Worm (Caenorhabditis elegans) whole organism, L4 larva: Measurements from ENCODE around the gene H12D21.6.

Experiments
- F26F4.8 ChIP-seq: fragments of 200-800 bp; sonication (Bioruptor generic); conservative IDR thresholded peaks from 2 replicates; pipeline ENCODE4 v1.3.6; 2022; ENCODE audit warnings: missing genetic modification characterization, missing compliant biosample characterization
- R02D3.7 ChIP-seq: fragments of 150-350 bp; sonication (generic microtip); optimal IDR thresholded peaks from 3 replicates; lab custom pipeline; 2014; ENCODE audit warnings: missing biosample characterization, missing genetic modification characterization
- Y5F2A.4 ChIP-seq: fragments of 200-800 bp; sonication (Bioruptor generic); optimal IDR thresholded peaks from 2 replicates; lab custom pipeline; 2018; ENCODE audit warnings: mild to moderate bottlenecking, missing genetic modification characterization, missing compliant biosample characterization
- Y75B8A.6 ChIP-seq: fragments of 200-800 bp; sonication (Bioruptor generic); IDR thresholded peaks from 2 replicates; pipeline ENCODE4 v1.3.6; 2022; ENCODE audit warnings: missing genetic modification reagents, missing genetic modification characterization, missing compliant biosample characterization
- attf-4 ChIP-seq: sonication (generic microtip); optimal IDR thresholded peaks from 3 replicates; lab custom pipeline; 2017; ENCODE audit warnings: missing biosample characterization, missing genetic modification characterization
- ceh-20 ChIP-seq: fragments of 200-800 bp; sonication (Bioruptor generic); IDR thresholded peaks from 2 replicates; pipeline ENCODE4 v1.3.6; 2022; ENCODE audit warnings: missing genetic modification reagents, missing genetic modification characterization, missing compliant biosample characterization
- ceh-32 ChIP-seq: sonication (generic microtip); optimal IDR thresholded peaks from 2 replicates; lab custom pipeline; 2016; ENCODE audit warnings: mild to moderate bottlenecking, missing genetic modification characterization, missing compliant biosample characterization; ENCODE audit not compliant: poor library complexity
- ces-1 ChIP-seq: fragments of 150-350 bp; sonication (generic microtip); optimal IDR thresholded peaks from 4 replicates; lab custom pipeline; 2014; ENCODE audit warnings: missing biosample characterization, missing genetic modification reagents, missing genetic modification characterization
- cey-2 ChIP-seq: sonication (generic microtip); optimal IDR thresholded peaks from 3 replicates; lab custom pipeline; 2017; ENCODE audit warnings: missing genetic modification characterization, mild to moderate bottlenecking, missing compliant biosample characterization, antibody characterized with exemption, borderline replicate concordance; ENCODE audit not compliant: insufficient read depth
- daf-12 ChIP-seq: fragments of 150-350 bp; optimal IDR thresholded peaks from 2 replicates; lab custom pipeline; 2014; ENCODE audit warnings: missing biosample characterization, missing genetic modification reagents, missing genetic modification characterization
- daf-16 ChIP-seq, 3 experiments: sonication (generic microtip); optimal IDR thresholded peaks; 2 replicates each; lab custom pipeline; 2016 to 2017; ENCODE audit warnings: missing genetic modification characterization in 3 of 3, missing genetic modification reagents in 3 of 3, mild to moderate bottlenecking in 2 of 3, missing compliant biosample characterization in 2 of 3, missing biosample characterization in 1 of 3, moderate library complexity in 1 of 3
- daf-19 ChIP-seq: fragments of 200-800 bp; sonication (Bioruptor generic); conservative IDR thresholded peaks from 2 replicates; pipeline ENCODE4 v1.3.6; 2022; ENCODE audit warnings: missing genetic modification characterization, missing compliant biosample characterization
- dmd-6 ChIP-seq: fragments of 200-800 bp; sonication (Bioruptor generic); IDR thresholded peaks from 2 replicates; pipeline ENCODE4 v1.3.6; 2022; ENCODE audit warnings: missing genetic modification reagents, missing genetic modification characterization, missing compliant biosample characterization
- dmd-8 ChIP-seq: fragments of 200-800 bp; sonication (Bioruptor generic); IDR thresholded peaks from 2 replicates; pipeline ENCODE4 v1.3.6; 2022; ENCODE audit warnings: missing genetic modification characterization, missing compliant biosample characterization
- dmd-9 ChIP-seq: fragments of 200-800 bp; sonication (Bioruptor generic); IDR thresholded peaks from 2 replicates; pipeline ENCODE4 v1.3.6; 2022; ENCODE audit warnings: missing genetic modification reagents, missing genetic modification characterization, missing compliant biosample characterization
- duxl-1 ChIP-seq: sonication (generic microtip); optimal IDR thresholded peaks from 2 replicates; lab custom pipeline; 2016; ENCODE audit warnings: mild to moderate bottlenecking, missing genetic modification characterization, moderate library complexity, missing compliant biosample characterization; ENCODE audit not compliant: poor library complexity
- dve-1 ChIP-seq: sonication (generic microtip); optimal IDR thresholded peaks from 2 replicates; lab custom pipeline; 2017; ENCODE audit warnings: antibody characterized with exemption, mild to moderate bottlenecking, missing genetic modification characterization, missing compliant biosample characterization; ENCODE audit not compliant: insufficient read depth
- egl-27 ChIP-seq: sonication (generic microtip); optimal IDR thresholded peaks from 3 replicates; lab custom pipeline; 2017; ENCODE audit warnings: missing biosample characterization, missing genetic modification reagents, missing genetic modification characterization
- fos-1 ChIP-seq: fragments of 150-350 bp; optimal IDR thresholded peaks from 2 replicates; lab custom pipeline; 2014; ENCODE audit warnings: missing biosample characterization, missing genetic modification characterization
- hlh-30 ChIP-seq: sonication (generic microtip); optimal IDR thresholded peaks from 2 replicates; lab custom pipeline; 2017; ENCODE audit warnings: antibody characterized with exemption, mild to moderate bottlenecking, missing genetic modification characterization, missing compliant biosample characterization; ENCODE audit not compliant: insufficient read depth
- jun-1 ChIP-seq: fragments of 150-350 bp; optimal IDR thresholded peaks from 2 replicates; lab custom pipeline; 2014; ENCODE audit warnings: missing biosample characterization, missing genetic modification reagents, missing genetic modification characterization
- lin-1 ChIP-seq: fragments of 200-800 bp; sonication (Bioruptor generic); IDR thresholded peaks from 2 replicates; pipeline ENCODE4 v1.3.6; 2022; ENCODE audit warnings: missing genetic modification reagents, missing genetic modification characterization, missing compliant biosample characterization
- lin-13 ChIP-seq: fragments of 150-350 bp; optimal IDR thresholded peaks from 2 replicates; lab custom pipeline; 2014; ENCODE audit warnings: missing biosample characterization, missing genetic modification reagents, missing genetic modification characterization
- lin-15B ChIP-seq: fragments of 150-350 bp; sonication (generic microtip); optimal IDR thresholded peaks from 3 replicates; lab custom pipeline; 2014; ENCODE audit warnings: missing biosample characterization, missing genetic modification characterization
- lin-38 ChIP-seq: fragments of 200-800 bp; sonication (Bioruptor generic); IDR thresholded peaks from 2 replicates; pipeline ENCODE4 v1.3.6; 2022; ENCODE audit warnings: missing genetic modification reagents, missing genetic modification characterization, missing compliant biosample characterization
- madf-5 ChIP-seq, 2 experiments: fragments of 200-800 bp; sonication (Bioruptor generic); IDR thresholded peaks; 2 replicates each; pipeline ENCODE4 v1.3.6; 2022; ENCODE audit warnings: missing compliant biosample characterization in 2 of 2, missing genetic modification characterization in 2 of 2
- mxl-3 ChIP-seq: fragments of 200-800 bp; sonication (Bioruptor generic); optimal IDR thresholded peaks from 2 replicates; lab custom pipeline; 2018; ENCODE audit warnings: mild to moderate bottlenecking, missing genetic modification characterization, missing compliant biosample characterization
- nhr-102 ChIP-seq: sonication (generic microtip); optimal IDR thresholded peaks from 2 replicates; lab custom pipeline; 2016; ENCODE audit warnings: mild to moderate bottlenecking, missing genetic modification characterization, moderate library complexity, missing compliant biosample characterization
- nhr-11 ChIP-seq: fragments of 150-350 bp; optimal IDR thresholded peaks from 2 replicates; lab custom pipeline; 2014; ENCODE audit warnings: missing biosample characterization, missing genetic modification characterization
- nhr-28 ChIP-seq: fragments of 150-350 bp; optimal IDR thresholded peaks from 2 replicates; lab custom pipeline; 2014; ENCODE audit warnings: missing biosample characterization, missing genetic modification characterization
- nhr-48 ChIP-seq: sonication (generic microtip); optimal IDR thresholded peaks from 2 replicates; lab custom pipeline; 2016; ENCODE audit warnings: mild to moderate bottlenecking, missing genetic modification characterization, missing compliant biosample characterization
- pha-4 ChIP-seq, 2 experiments: fragments of 150-350 bp in 1 of 2; fragments of 200-800 bp in 1 of 2; sonication (Bioruptor generic) in 1 of 2; IDR thresholded peaks in 1 of 2; optimal IDR thresholded peaks in 1 of 2; 2 replicates each; pipeline versions ENCODE4 v1.3.6 to Lab custom; 2014 to 2022; ENCODE audit warnings: missing genetic modification characterization in 2 of 2, missing genetic modification reagents in 2 of 2, missing biosample characterization in 1 of 2, missing compliant biosample characterization in 1 of 2
- php-3 ChIP-seq: fragments of 200-800 bp; sonication (Bioruptor generic); IDR thresholded peaks from 2 replicates; pipeline ENCODE4 v1.3.6; 2022; ENCODE audit warnings: missing genetic modification reagents, missing genetic modification characterization, missing compliant biosample characterization
- rbr-2 ChIP-seq: sonication (generic microtip); optimal IDR thresholded peaks from 2 replicates; lab custom pipeline; 2016; ENCODE audit warnings: missing genotype, missing genetic modification characterization, missing compliant biosample characterization
- snpc-1.2 ChIP-seq: fragments of 200-800 bp; sonication (Bioruptor generic); IDR thresholded peaks from 2 replicates; pipeline ENCODE4 v1.3.6; 2022; ENCODE audit warnings: missing genetic modification reagents, missing genetic modification characterization, missing compliant biosample characterization
- snpc-4 ChIP-seq: fragments of 150-350 bp; optimal IDR thresholded peaks from 2 replicates; lab custom pipeline; 2014; ENCODE audit warnings: missing biosample characterization, missing genetic modification characterization
- tra-1 ChIP-seq: fragments of 200-800 bp; sonication (Bioruptor generic); IDR thresholded peaks from 2 replicates; pipeline ENCODE4 v1.3.6; 2022; ENCODE audit warnings: missing genetic modification reagents, missing genetic modification characterization, missing compliant biosample characterization
- unc-130 ChIP-seq: sonication (generic microtip); optimal IDR thresholded peaks from 2 replicates; lab custom pipeline; 2016; ENCODE audit warnings: missing genetic modification reagents, missing genetic modification characterization, missing compliant biosample characterization
- zfp-3 ChIP-seq: fragments of 200-800 bp; sonication (Bioruptor generic); conservative IDR thresholded peaks from 2 replicates; pipeline ENCODE4 v1.3.6; 2022; ENCODE audit warnings: missing genetic modification reagents, missing genetic modification characterization, missing compliant biosample characterization
- zip-11 ChIP-seq: fragments of 200-800 bp; sonication (Bioruptor generic); IDR thresholded peaks from 2 replicates; pipeline ENCODE4 v1.3.6; 2022; ENCODE audit warnings: missing genetic modification characterization, missing compliant biosample characterization
- zip-2 ChIP-seq: fragments of 150-350 bp; optimal IDR thresholded peaks from 2 replicates; lab custom pipeline; 2014; ENCODE audit warnings: missing biosample characterization, missing genetic modification characterization

H12D21.6 gene

DNA sequence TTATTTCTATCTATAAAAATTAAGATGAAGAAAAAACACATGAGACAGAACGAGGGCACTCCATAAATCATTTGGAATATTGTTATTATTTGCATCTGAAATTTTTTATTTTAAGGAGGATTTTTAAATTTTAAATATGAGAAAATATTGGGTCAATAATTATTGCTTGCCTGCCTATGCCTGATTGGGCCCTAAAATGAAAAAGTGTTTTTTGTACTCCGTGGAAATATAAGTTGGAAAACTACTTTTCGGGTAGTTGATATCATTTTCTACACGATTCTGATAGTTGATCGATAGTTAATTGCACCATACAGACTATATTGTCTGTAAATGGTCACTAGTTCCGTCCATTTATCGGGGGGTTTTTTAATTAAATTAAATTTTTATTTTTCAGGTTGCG lies 30.6 kb upstream of the H12D21.6 start, which contains the start of gene srg-55:
TSS of gene srg-55 (minus strand) at position 101 of the 400 bp plus-strand sequence.
- no peak for TF ChIP-seq mxl-3 (GFP tag; lab: Kevin White, UChicago)
- TF ChIP-seq php-3 (GFP tag; lab: Robert Waterston, UW): no peak
- TF ChIP-seq ceh-32 (tag; lab: Kevin White, UChicago): no peak
- no peak for TF ChIP-seq jun-1 (tag; lab: Kevin White, UChicago)
- TF ChIP-seq daf-16 (GFP tag; optimal IDR thresholded peaks at IDR 0.05; lab: Kevin White, UChicago): no peak
- no peak for TF ChIP-seq daf-16 (tag; optimal IDR thresholded peaks at IDR 0.05; lab: Kevin White, UChicago)
- no peak for TF ChIP-seq nhr-48 (tag; lab: Kevin White, UChicago)
- no peak for TF ChIP-seq zfp-3 (GFP tag; lab: Robert Waterston, UW)
- no peak for TF ChIP-seq zip-11 (GFP tag; lab: Robert Waterston, UW)
- no peak for TF ChIP-seq dve-1
- TF ChIP-seq R02D3.7 (tag; lab: Kevin White, UChicago): no peak
- TF ChIP-seq duxl-1 (tag; lab: Kevin White, UChicago): no peak
- no peak for TF ChIP-seq Y5F2A.4 (GFP tag; lab: Kevin White, UChicago)
- TF ChIP-seq dmd-6 (GFP tag; lab: Robert Waterston, UW): no peak
- TF ChIP-seq Y75B8A.6 (GFP tag; lab: Robert Waterston, UW): no peak
- no peak for TF ChIP-seq hlh-30 (tag; lab: Kevin White, UChicago)
- no peak for TF ChIP-seq daf-12 (tag; lab: Kevin White, UChicago)
- TF ChIP-seq nhr-11 (tag; lab: Kevin White, UChicago): no peak

DNA sequence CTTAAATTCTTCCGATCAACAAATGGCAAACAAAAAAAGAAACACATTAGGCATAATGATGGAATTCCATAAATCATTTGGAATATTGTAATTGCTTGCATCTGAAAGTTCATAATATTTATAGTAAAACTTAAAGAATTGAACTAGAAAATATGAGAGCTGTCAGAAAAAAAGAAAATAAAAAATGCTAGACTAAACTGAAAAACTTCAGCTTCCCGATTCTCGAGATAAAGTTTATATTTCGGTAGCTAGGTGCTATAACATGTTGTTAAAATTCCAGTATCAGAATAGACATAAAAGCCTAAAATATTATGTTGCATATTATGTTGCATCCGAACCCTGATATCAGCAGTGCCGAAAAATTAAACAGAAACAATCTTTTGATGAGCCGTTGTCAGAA lies 26.5 kb upstream of the H12D21.6 start, which contains the start of gene srg-54:
TSS of gene srg-54 (minus strand) at position 101 of the 400 bp plus-strand sequence.
- no peak for TF ChIP-seq F26F4.8 (GFP tag; lab: Robert Waterston, UW)
- TF ChIP-seq attf-4 (tag; lab: Kevin White, UChicago): no peak
- no peak for TF ChIP-seq lin-1
- TF ChIP-seq zip-2 (tag; lab: Kevin White, UChicago): no peak
- no peak for TF ChIP-seq snpc-4 (tag; lab: Kevin White, UChicago)
- no peak for TF ChIP-seq madf-5 (GFP tag; IDR thresholded peaks at IDR 0.05; lab: Robert Waterston, UW)
- TF ChIP-seq tra-1: no peak
- no peak for TF ChIP-seq dmd-8 (GFP tag; lab: Robert Waterston, UW)
- no peak for TF ChIP-seq nhr-28
- TF ChIP-seq R02D3.7 (tag; lab: Kevin White, UChicago): no peak
- no peak for TF ChIP-seq ceh-32 (tag; lab: Kevin White, UChicago)
- no peak for TF ChIP-seq ces-1 (GFP tag; lab: Kevin White, UChicago)
- TF ChIP-seq egl-27: no peak

DNA sequence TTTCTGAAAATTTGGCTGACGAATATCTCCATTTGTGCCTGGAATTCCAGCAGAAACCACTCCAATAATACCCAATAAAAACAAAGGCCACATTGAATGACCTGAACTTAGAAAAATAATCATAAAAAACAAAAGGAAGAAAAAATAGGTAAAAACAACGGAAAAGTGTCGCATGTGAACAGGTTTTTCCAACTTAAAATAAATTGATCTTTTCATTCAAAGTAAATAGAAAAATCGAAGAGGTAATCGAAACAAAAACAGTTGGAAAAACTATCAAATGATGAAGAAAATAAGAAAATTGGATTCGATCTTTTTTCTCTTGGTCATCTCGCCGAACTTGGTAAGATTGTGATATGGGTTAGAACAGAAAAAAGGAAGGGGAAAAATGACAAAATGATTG lies 23.9 kb upstream of the H12D21.6 start, which contains the start of gene zmp-4:
TSS of gene zmp-4 (minus strand) at position 101 of the 400 bp plus-strand sequence.
- TF ChIP-seq snpc-1.2 (GFP tag; lab: Robert Waterston, UW) (no peak), mxl-3 (GFP tag; lab: Kevin White, UChicago) (no peak), nhr-102 (tag; lab: Kevin White, UChicago) (no peak), zip-11 (GFP tag; lab: Robert Waterston, UW) (no peak), daf-19 (GFP tag; lab: Robert Waterston, UW) (no peak), lin-13 (GFP tag; lab: Kevin White, UChicago) (no peak), jun-1 (tag; lab: Kevin White, UChicago) (no peak), lin-15B (tag; lab: Kevin White, UChicago) (no peak), R02D3.7 (tag; lab: Kevin White, UChicago) (no peak)

DNA sequence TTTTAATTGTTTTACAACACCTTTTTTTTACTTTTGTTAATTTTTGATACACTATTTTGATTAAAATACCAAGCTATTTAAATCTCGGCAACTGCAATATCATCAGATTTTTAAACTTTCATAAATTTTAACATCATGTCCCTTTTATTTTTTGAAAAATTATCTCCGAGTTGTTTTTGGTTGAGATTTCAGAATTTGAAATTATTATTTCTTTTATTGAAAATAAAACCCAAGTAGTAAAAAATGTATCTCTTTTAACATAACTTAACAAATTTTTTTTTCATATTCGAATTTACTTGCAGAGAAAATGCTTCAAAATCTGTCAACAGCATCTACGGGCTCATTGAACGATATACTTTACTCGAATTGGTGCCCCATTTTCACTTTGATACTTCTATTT lies 18.0 kb upstream of the H12D21.6 start, which contains the start of gene H12D21.11:
TSS of gene H12D21.11 (plus strand) at position 301 of the 400 bp plus-strand sequence.
- TF ChIP-seq ceh-20 (GFP tag; lab: Robert Waterston, UW) (no peak), pha-4 (GFP tag; IDR thresholded peaks at IDR 0.05; lab: Robert Waterston, UW) (no peak), pha-4 (tag; optimal IDR thresholded peaks at IDR 0.05; lab: Kevin White, UChicago) (no peak), dmd-9 (no peak), nhr-28 (no peak), cey-2 (tag; lab: Kevin White, UChicago) (no peak), snpc-4 (tag; lab: Kevin White, UChicago) (no peak), nhr-11 (tag; lab: Kevin White, UChicago) (no peak), fos-1 (no peak), unc-130 (GFP tag; lab: Kevin White, UChicago) (no peak), rbr-2 (tag; lab: Kevin White, UChicago) (no peak), lin-38 (GFP tag; lab: Robert Waterston, UW) (no peak)
